Worm (Caenorhabditis elegans) whole organism, mixed stage, embryonic: ENCODE measurements around the gene ZK829.9.

ENCODE experiments used
- M03D4.4 ChIP-seq: sonication (generic microtip); optimal IDR thresholded peaks from 2 replicates; lab custom pipeline; 2017; ENCODE audit warnings: mild to moderate bottlenecking, missing genetic modification characterization, missing compliant biosample characterization
- ceh-39 ChIP-seq: fragments of 150-350 bp; optimal IDR thresholded peaks from 2 replicates; lab custom pipeline; 2014; ENCODE audit warnings: missing biosample characterization, missing genetic modification characterization
- ceh-43 ChIP-seq: fragments of 200-800 bp; sonication (Bioruptor generic); optimal IDR thresholded peaks from 2 replicates; lab custom pipeline; 2018; ENCODE audit warnings: mild to moderate bottlenecking, missing genetic modification characterization, moderate library complexity, missing compliant biosample characterization
- ceh-83 ChIP-seq: fragments of 200-800 bp; sonication (Bioruptor generic); optimal IDR thresholded peaks from 2 replicates; lab custom pipeline; 2018; ENCODE audit warnings: mild to moderate bottlenecking, missing genetic modification characterization, missing compliant biosample characterization
- cnd-1 ChIP-seq: fragments of 200-800 bp; sonication (Bioruptor generic); optimal IDR thresholded peaks from 2 replicates; lab custom pipeline; 2018; ENCODE audit warnings: mild to moderate bottlenecking, missing genetic modification characterization, missing compliant biosample characterization
- drap-1 ChIP-seq: fragments of 200-800 bp; sonication (Bioruptor generic); optimal IDR thresholded peaks from 3 replicates; lab custom pipeline; 2018; ENCODE audit warnings: mild to moderate bottlenecking, missing genetic modification characterization, missing compliant biosample characterization
- elt-1 ChIP-seq: sonication (generic microtip); optimal IDR thresholded peaks from 2 replicates; lab custom pipeline; 2017; ENCODE audit warnings: missing genetic modification characterization, mild to moderate bottlenecking, missing compliant biosample characterization, antibody characterized with exemption, moderate library complexity, borderline replicate concordance; ENCODE audit not compliant: insufficient read depth
- flh-1 ChIP-seq: fragments of 200-800 bp; sonication (Bioruptor generic); optimal IDR thresholded peaks from 2 replicates; lab custom pipeline; 2018; ENCODE audit warnings: mild to moderate bottlenecking, missing genetic modification characterization, moderate library complexity, missing compliant biosample characterization
- ham-2 ChIP-seq: fragments of 200-800 bp; sonication (Bioruptor generic); optimal IDR thresholded peaks from 2 replicates; lab custom pipeline; 2018; ENCODE audit warnings: mild to moderate bottlenecking, missing genetic modification characterization, missing compliant biosample characterization
- hlh-1 ChIP-seq: fragments of 150-350 bp; optimal IDR thresholded peaks from 2 replicates; lab custom pipeline; 2014; ENCODE audit warnings: missing biosample characterization, missing genetic modification reagents, missing genetic modification characterization
- lin-13 ChIP-seq: fragments of 150-350 bp; optimal IDR thresholded peaks from 2 replicates; lab custom pipeline; 2014; ENCODE audit warnings: missing biosample characterization, missing genetic modification characterization
- lin-32 ChIP-seq: fragments of 200-800 bp; sonication (Bioruptor generic); optimal IDR thresholded peaks from 2 replicates; lab custom pipeline; 2018; ENCODE audit warnings: mild to moderate bottlenecking, missing genetic modification characterization, missing compliant biosample characterization
- lsy-2 ChIP-seq: fragments of 150-350 bp; optimal IDR thresholded peaks from 2 replicates; lab custom pipeline; 2014; ENCODE audit warnings: missing biosample characterization, missing genetic modification characterization
- mab-5 ChIP-seq: fragments of 150-350 bp; optimal IDR thresholded peaks from 2 replicates; lab custom pipeline; 2014; ENCODE audit warnings: missing biosample characterization, missing genetic modification characterization
- mep-1 ChIP-seq: fragments of 150-350 bp; optimal IDR thresholded peaks from 2 replicates; lab custom pipeline; 2017; ENCODE audit warnings: missing biosample characterization, missing genetic modification reagents, missing genetic modification characterization, inconsistent platforms
- mls-2 ChIP-seq: sonication (generic microtip); optimal IDR thresholded peaks from 2 replicates; lab custom pipeline; 2016; ENCODE audit warnings: mild to moderate bottlenecking, missing genetic modification characterization, moderate library complexity, missing compliant biosample characterization
- nhr-12 ChIP-seq: fragments of 150-350 bp; optimal IDR thresholded peaks from 2 replicates; lab custom pipeline; 2014; ENCODE audit warnings: missing biosample characterization, missing genetic modification characterization
- nhr-2 ChIP-seq: fragments of 150-350 bp; optimal IDR thresholded peaks from 2 replicates; lab custom pipeline; 2014; ENCODE audit warnings: missing biosample characterization, missing genetic modification characterization
- nhr-237 ChIP-seq: fragments of 150-350 bp; optimal IDR thresholded peaks from 2 replicates; lab custom pipeline; 2014; ENCODE audit warnings: missing biosample characterization, missing genetic modification characterization
- nhr-28 ChIP-seq: fragments of 150-350 bp; optimal IDR thresholded peaks from 2 replicates; lab custom pipeline; 2014; ENCODE audit warnings: missing biosample characterization, missing genetic modification characterization
- nhr-76 ChIP-seq: sonication (generic microtip); optimal IDR thresholded peaks from 2 replicates; lab custom pipeline; 2017; ENCODE audit warnings: missing biosample characterization, missing genetic modification characterization
- pha-4 ChIP-seq: fragments of 150-350 bp; optimal IDR thresholded peaks from 2 replicates; lab custom pipeline; 2018; ENCODE audit warnings: missing biosample characterization, missing genetic modification reagents, missing genetic modification characterization
- snpc-4 ChIP-seq: fragments of 150-350 bp; optimal IDR thresholded peaks from 2 replicates; lab custom pipeline; 2014; ENCODE audit warnings: missing biosample characterization, missing genetic modification characterization
- sptf-1 ChIP-seq: sonication (generic microtip); optimal IDR thresholded peaks from 2 replicates; lab custom pipeline; 2017; ENCODE audit warnings: mild to moderate bottlenecking, missing genetic modification characterization, moderate library complexity, missing compliant biosample characterization
- tbx-8 ChIP-seq: fragments of 200-800 bp; sonication (Bioruptor generic); optimal IDR thresholded peaks from 2 replicates; lab custom pipeline; 2018; ENCODE audit warnings: mild to moderate bottlenecking, missing genetic modification characterization, moderate library complexity, missing compliant biosample characterization
- unc-120 ChIP-seq: sonication (generic microtip); optimal IDR thresholded peaks from 2 replicates; lab custom pipeline; 2017; ENCODE audit warnings: missing genetic modification characterization, missing compliant biosample characterization; ENCODE audit not compliant: poor library complexity, severe bottlenecking
- unc-39 ChIP-seq: fragments of 150-350 bp; optimal IDR thresholded peaks from 2 replicates; lab custom pipeline; 2014; ENCODE audit warnings: missing biosample characterization, missing genetic modification characterization
- unc-62 ChIP-seq: fragments of 150-350 bp; optimal IDR thresholded peaks from 2 replicates; lab custom pipeline; 2014; ENCODE audit warnings: missing biosample characterization, missing genetic modification reagents, missing genetic modification characterization
- zip-8 ChIP-seq: fragments of 150-350 bp; optimal IDR thresholded peaks from 2 replicates; lab custom pipeline; 2014; ENCODE audit warnings: missing biosample characterization, missing genetic modification characterization
- ztf-11 ChIP-seq: fragments of 150-350 bp; optimal IDR thresholded peaks from 2 replicates; lab custom pipeline; 2014; ENCODE audit warnings: missing biosample characterization, missing genetic modification characterization

The ZK829.9 gene

ce11 chrIV:11950270-11950669 lies 20.1 kb upstream of the ZK829.9 start, which contains the start of gene tbx-36:
Gene tbx-36, plus strand, starts transcription at chrIV:11950570.
- TF ChIP-seq unc-120 (tag; lab: Kevin White, UChicago) (no peak), flh-1 (GFP tag; lab: Kevin White, UChicago) (no peak), nhr-2 (no peak), cnd-1 (tag; lab: Kevin White, UChicago) (no peak), pha-4 (tag; lab: Kevin White, UChicago) (no peak), mab-5 (tag; lab: Kevin White, UChicago) (no peak), tbx-8 (GFP tag; lab: Kevin White, UChicago) (no peak), nhr-237 (tag; lab: Kevin White, UChicago) (no peak), elt-1 (no peak), ceh-39 (tag; lab: Kevin White, UChicago) (no peak), snpc-4 (no peak)

ce11 chrIV:11952612-11953299 lies 17.6 kb upstream of the ZK829.9 start, which contains the start of gene gdh-1:
Gene gdh-1, plus strand, starts transcription at chrIV:11953249.
- no peak for TF ChIP-seq unc-62 (GFP tag; lab: Kevin White, UChicago)

ce11 chrIV:11955592-11955991 lies 14.7 kb upstream of the ZK829.9 start:
- TF ChIP-seq nhr-28 (tag; lab: Kevin White, UChicago) (no peak), zip-8 (tag; lab: Kevin White, UChicago) (no peak), mab-5 (tag; lab: Kevin White, UChicago) (no peak), unc-39 (tag; lab: Kevin White, UChicago) (no peak), snpc-4 (no peak), unc-62 (GFP tag; lab: Kevin White, UChicago) (no peak), unc-120 (tag; lab: Kevin White, UChicago) (no peak), ceh-39 (tag; lab: Kevin White, UChicago) (no peak), nhr-2 (no peak), tbx-8 (GFP tag; lab: Kevin White, UChicago) (no peak), ham-2 (no peak), lin-13 (tag; lab: Kevin White, UChicago) (no peak), mep-1 (tag; lab: Kevin White, UChicago) (no peak)

ce11 chrIV:11956387-11956786 lies 13.9 kb upstream of the ZK829.9 start:
- TF ChIP-seq ceh-39 (tag; lab: Kevin White, UChicago) (no peak), mls-2 (tag; lab: Kevin White, UChicago) (no peak), ztf-11 (tag; lab: Kevin White, UChicago) (no peak), lsy-2 (tag; lab: Kevin White, UChicago) (no peak), M03D4.4 (tag; lab: Kevin White, UChicago) (no peak), ceh-83 (GFP tag; lab: Kevin White, UChicago) (no peak), cnd-1 (tag; lab: Kevin White, UChicago) (no peak), unc-39 (tag; lab: Kevin White, UChicago) (no peak), sptf-1 (tag; lab: Kevin White, UChicago) (no peak), nhr-76 (tag; lab: Kevin White, UChicago) (no peak), ham-2 (no peak), snpc-4 (no peak), flh-1 (GFP tag; lab: Kevin White, UChicago) (no peak)

- TF ChIP-seq nhr-2 (no peak), hlh-1 (tag; lab: Kevin White, UChicago) (peak; percentile 25)
- TF ChIP-seq, all 35 proteins: peak for 1
These were observed 13.3 kb upstream of the ZK829.9 start for ce11 chrIV:11957074-11957473.

ce11 chrIV:11959573-11959972 lies 10.8 kb upstream of the ZK829.9 start, which contains the start of gene tgt-1:
Gene tgt-1, minus strand, starts transcription at chrIV:11959804.
- TF ChIP-seq cnd-1 (tag; lab: Kevin White, UChicago) (no peak), unc-62 (GFP tag; lab: Kevin White, UChicago) (no peak), ceh-43 (GFP tag; lab: Kevin White, UChicago) (no peak), nhr-12 (no peak), flh-1 (GFP tag; lab: Kevin White, UChicago) (no peak), lin-13 (tag; lab: Kevin White, UChicago) (no peak), lin-32 (GFP tag; lab: Kevin White, UChicago) (no peak), lsy-2 (tag; lab: Kevin White, UChicago) (no peak), drap-1 (no peak), mep-1 (tag; lab: Kevin White, UChicago) (no peak), nhr-2 (no peak), hlh-1 (tag; lab: Kevin White, UChicago) (no peak), zip-8 (tag; lab: Kevin White, UChicago) (no peak), nhr-28 (tag; lab: Kevin White, UChicago) (no peak), unc-39 (tag; lab: Kevin White, UChicago) (no peak)
